Fruit fly (Drosophila melanogaster) S2 (cell line): ENCODE data around the gene CG3625.

Experiments
- CG8478 ChIP-seq: fragments of >200 bp; optimal IDR thresholded peaks from 2 replicates; lab custom pipeline; 2018
- CTCF ChIP-seq, 2 experiments: fragments of >200 bp; optimal IDR thresholded peaks; 2 replicates each; lab custom pipeline; 2018

Gene CG3625

DNA sequence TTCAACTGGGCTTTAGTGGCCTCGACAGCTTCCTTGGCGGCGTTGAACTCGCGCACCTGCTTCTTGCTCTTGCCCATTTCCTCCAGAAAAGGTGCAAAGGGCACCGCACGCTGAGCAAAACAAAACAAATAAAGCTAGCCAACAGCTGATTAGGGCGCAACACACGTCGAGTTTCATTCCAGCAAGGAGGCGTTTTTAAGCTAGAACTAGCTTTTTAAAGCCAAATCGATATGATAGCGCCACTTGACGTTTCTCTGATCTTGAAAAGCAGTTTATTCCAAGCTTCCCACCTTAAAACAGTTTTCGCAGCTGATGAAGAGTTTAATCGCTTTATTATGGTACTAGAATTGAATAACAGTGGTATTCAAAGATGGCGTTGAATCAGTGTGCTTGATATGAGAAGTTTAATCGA lies 8.5 kb downstream of the CG3625 start, which contains the start of gene CG11601:
CG11601 (minus strand) TSS at position 199 of the 412 bp plus-strand sequence.
- TF ChIP-seq CTCF (optimal IDR thresholded peaks at IDR 0.05; lab: Kevin White, UChicago) (peak in 1 of 2 experiments; percentile 35), CG8478 (lab: Kevin White, UChicago) (no peak)

DNA sequence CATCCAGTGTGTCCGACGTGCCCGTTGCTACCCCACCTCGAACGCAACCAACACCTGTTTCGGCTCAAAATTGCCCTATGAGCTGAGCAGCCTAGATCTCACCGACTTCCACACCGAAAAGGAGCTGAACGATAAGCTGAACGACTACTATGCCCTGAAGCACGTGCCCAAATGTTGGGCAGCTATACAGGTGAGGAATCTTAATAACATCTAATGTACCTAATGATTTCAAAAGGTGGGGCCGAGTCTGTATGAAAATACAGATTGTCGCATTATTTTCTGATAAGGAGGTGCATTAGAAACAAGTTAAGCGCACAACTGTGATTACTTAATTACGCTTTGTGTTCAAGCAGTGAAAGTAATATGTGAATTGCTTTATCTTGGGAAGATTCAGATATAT lies 13.5 kb downstream of the CG3625 start, which contains the start of gene CG17078:
CG17078 (minus strand) TSS at position 101 of the 400 bp plus-strand sequence.
- no peak for TF ChIP-seq CTCF (optimal IDR thresholded peaks at IDR 0.05; lab: Kevin White, UChicago)
- no peak for TF ChIP-seq CG8478 (lab: Kevin White, UChicago)

DNA sequence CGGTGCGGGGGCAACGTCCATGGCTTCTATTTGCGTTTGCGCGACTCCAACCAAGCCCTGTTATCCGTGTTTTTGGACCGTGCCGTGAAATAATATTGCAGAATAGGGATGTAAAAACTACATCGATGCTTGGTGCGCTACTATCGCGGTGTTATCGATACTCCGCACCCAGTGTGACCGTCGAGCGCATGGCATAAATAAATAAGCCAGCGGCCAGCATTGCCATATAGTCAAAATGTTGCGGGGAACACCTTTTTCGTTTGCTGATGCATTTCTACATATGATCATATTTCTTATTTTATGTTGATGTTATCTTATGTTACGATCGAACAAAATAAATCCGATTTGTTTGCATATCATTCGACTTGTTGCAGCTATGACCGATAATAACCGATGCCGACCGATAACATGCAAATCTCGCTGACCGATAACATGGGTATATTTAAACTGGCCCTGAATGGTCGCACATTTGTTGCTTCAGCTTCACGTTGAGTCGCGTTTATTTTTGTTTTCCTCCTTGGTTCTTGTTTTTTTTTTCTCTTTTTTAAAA lies 14.4 kb downstream of the CG3625 start, which contains the start of gene smo:
smo (plus strand) TSS at position 461 of the 550 bp plus-strand sequence.
- peak; percentile 32 to 54 for TF ChIP-seq CTCF (optimal IDR thresholded peaks at IDR 0.05; lab: Kevin White, UChicago)
- TF ChIP-seq CG8478 (lab: Kevin White, UChicago): no peak

DNA sequence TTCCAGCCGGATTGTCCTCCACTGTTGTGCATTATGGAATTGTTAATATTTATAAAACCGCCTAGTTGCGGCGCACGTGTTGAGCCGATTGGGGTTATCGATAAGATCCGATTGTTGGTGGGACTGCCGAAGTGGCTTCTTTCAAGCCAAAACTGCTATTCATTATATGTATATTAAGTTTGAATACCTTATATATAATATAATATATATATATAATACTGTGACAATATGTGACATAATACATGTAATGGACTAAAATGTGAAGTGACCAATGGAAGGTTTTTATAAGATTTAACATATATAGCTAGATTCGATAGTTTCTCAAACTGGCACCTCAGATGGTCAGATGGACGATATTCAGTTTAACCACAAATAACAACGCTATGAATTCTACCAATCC lies 18.0 kb downstream of the CG3625 start, which contains the start of the genes mbm and CG11555:
mbm (minus strand) TSS at position 113 of the 400 bp plus-strand sequence.
CG11555 (plus strand) TSS at position 234 of the 400 bp plus-strand sequence.
- TF ChIP-seq CTCF (optimal IDR thresholded peaks at IDR 0.05; lab: Kevin White, UChicago) (no peak), CG8478 (lab: Kevin White, UChicago) (no peak)

DNA sequence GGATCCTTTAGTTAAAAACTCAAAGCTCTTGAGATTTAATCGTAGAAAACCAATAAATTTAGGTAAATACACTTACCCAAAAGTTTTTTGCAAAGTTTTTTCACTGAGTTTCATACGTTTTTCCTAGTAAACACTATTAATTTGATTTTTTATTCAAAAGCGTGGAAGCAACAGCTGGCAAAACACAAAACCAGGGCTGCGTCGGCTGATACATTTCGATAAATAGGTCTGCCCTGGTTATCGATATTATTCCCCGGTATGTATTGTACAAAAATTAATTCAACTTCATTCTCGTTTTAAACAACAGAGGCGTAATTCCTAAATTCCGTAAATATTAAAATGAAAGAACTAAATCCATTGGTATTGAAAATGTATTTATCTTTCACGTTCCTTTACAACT lies 20.0 kb downstream of the CG3625 start, which contains the start of gene Dus1:
Dus1 (minus strand) TSS at position 192 of the 400 bp plus-strand sequence.
- no peak for TF ChIP-seq CG8478 (lab: Kevin White, UChicago)
- TF ChIP-seq CTCF (optimal IDR thresholded peaks at IDR 0.05; lab: Kevin White, UChicago): no peak

DNA sequence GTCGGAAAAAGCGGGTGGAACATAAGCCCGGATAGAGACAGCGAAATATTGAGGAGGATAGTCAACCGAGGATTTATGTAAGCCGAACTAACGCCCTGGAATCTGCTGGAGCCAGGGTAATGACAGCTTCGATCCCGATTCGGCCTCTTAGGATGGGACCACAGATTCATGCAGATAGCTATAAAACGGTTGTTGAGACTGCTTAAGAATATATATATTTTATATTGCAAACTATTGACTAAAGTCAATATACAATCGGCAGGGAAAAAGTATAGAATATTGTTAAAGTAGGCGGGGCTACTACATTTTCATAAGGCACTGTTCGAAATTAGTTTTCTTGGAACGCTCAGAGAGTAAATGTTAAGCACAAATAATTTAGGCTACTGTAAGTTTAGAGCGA lies 22.8 kb downstream of the CG3625 start, which contains the start of gene CG3345:
CG3345 (plus strand) TSS at position 301 of the 400 bp plus-strand sequence.
- TF ChIP-seq CG8478 (lab: Kevin White, UChicago) (no peak), CTCF (optimal IDR thresholded peaks at IDR 0.05; lab: Kevin White, UChicago) (no peak)

DNA sequence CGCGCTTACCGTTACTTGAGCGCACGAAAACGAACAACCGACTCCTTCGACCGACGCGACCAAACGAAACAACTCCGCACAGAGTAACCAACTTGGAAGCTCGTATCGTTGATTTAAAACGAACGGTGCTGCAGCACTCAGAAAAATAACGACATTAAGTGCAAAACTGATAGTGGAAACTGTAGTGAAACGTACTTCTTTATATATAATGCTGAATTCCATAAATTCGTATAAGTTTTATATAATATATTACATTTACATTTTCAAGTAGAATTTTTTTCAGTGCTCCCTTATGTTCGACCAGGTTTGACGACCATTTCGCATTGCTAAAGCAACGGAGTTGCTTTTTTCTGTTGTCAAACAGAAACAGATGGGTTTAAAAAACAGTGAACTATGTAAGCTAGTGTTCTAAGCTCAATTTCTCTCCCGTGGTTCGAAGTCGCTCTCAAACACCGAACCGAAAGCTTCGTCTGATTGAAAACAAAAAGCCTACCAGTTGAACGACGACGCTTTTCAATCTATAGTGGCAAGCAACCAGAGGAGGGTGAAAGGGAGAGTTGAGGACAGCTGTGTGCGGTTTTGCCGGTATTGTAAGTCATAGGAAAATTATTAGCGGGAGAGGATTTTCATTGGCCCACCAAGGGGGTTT lies 24.0 kb downstream of the CG3625 start, which contains the start of gene CG17075:
CG17075 (minus strand) TSS at position 65 of the 649 bp plus-strand sequence.
- no peak for TF ChIP-seq CG8478 (lab: Kevin White, UChicago)

DNA sequence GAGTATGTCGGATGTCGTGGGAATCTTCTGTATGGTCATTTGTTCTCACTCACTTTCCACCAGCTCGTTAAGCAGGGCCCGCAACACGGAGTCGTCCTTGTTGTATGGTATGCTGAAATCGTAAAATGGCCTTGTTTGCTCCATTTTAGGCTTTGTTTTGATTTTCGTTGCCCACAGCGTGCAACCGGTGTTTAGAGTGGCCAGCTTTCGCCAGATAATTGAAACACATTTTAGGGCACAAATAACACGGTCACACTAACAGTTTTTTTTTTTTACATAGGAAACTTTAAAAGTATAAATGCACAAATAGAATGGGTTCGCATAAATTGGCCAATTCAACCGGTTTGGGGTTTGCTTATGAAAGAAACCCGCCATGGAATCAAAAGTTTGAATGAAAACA lies 39.4 kb downstream of the CG3625 start, which contains the start of gene Rpp30:
Rpp30 (minus strand) TSS at position 200 of the 400 bp plus-strand sequence.
- peak in 1 of 2 experiments; percentile 21 for TF ChIP-seq CTCF (optimal IDR thresholded peaks at IDR 0.05; lab: Kevin White, UChicago)
- TF ChIP-seq CG8478 (lab: Kevin White, UChicago): no peak

DNA sequence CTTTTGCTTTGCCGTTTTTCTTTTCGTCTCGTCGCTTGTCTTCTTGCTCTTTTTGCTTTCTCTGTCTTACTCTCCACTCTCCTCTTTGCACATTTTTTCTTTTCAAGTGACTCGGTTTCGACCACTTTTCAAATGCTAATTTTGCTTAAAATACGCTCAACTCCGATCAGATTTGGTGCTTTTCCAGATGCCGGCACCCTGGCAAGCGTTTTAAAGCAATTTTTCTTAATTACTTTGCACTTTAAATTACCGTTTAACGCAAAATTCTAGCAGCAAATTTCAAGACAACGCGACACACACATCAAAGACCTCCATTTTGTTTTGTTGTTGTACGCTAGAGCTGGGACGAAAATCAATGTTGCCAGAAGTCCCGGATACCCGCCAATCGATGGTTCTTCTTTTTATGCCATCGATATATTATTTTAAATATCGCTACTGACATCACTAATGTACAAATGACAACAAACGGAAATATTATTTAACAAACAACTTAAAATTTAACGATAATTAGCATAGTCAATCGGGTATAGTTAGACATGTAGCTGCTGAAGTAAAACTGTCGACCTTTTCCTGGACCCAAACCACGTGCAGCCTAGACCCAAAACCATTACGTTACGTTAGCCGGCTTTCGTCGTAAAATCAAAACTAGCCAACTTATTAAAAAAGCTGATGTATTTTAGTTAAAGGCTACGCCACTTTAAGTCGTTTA lies 40.9 kb downstream of the CG3625 start, which contains the start of gene kis:
kis (minus strand) TSS at position 317 of the 709 bp plus-strand sequence.
- TF ChIP-seq CG8478 (lab: Kevin White, UChicago) (no peak), CTCF (optimal IDR thresholded peaks at IDR 0.05; lab: Kevin White, UChicago) (peak; percentile 29 to 50)

DNA sequence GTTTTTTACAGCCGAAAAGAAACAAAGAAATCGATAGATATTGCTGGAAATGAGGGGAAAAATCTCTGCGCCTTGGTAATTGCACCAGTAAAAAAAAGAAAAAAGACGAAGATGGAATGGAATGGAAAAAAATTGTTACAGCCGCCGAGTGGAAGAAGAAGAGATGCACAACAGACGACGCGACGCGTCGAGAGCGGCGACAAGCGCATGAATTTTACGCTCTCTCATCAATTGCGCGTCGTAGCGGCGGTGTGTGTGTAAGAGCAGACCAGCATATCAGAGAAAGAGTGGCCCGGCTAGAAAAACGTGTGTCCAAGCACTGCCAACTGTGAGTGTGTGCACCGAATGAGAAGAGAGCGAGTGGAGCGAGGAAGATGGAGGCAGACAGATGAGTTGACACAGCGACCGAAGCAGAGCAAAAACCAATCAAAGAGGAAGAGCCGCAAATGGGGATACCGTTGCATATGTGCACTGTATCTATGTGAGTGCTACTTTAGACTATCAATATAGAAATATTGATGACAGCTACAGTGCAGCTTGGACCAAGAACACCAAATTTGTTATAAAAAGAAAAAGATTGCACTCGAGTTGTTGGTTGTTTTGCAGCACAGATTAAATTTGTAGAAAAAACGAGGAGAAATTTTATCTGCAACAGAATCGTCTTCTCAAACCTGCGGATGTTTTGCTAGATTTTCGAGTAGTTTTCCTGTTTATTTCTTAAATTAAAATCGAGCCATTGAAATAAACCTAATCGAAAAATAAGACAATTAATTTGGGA lies 42.4 kb downstream of the CG3625 start:
- no peak for TF ChIP-seq CG8478 (lab: Kevin White, UChicago)
- no peak for TF ChIP-seq CTCF (optimal IDR thresholded peaks at IDR 0.05; lab: Kevin White, UChicago)

DNA sequence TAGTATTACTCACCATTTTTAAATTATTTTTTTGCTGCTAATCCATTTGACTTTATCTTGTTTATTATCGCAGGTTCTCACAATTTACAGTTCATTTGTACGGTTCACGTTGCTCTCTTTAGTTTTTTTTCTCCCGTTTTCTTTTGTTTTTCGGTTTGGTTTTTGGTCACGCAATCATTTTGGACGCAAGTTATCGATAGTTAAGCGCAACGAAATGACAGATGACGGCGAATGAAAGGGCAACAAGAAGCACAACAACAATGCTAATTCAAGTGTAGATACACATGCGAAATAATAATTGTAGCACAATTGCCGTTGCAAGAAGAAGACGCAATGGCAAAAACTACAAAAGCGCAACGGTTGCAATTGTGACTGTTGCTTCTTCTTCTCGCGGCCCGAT lies 43.0 kb downstream of the CG3625 start:
- no peak for TF ChIP-seq CG8478 (lab: Kevin White, UChicago)
- TF ChIP-seq CTCF (optimal IDR thresholded peaks at IDR 0.05; lab: Kevin White, UChicago): no peak

DNA sequence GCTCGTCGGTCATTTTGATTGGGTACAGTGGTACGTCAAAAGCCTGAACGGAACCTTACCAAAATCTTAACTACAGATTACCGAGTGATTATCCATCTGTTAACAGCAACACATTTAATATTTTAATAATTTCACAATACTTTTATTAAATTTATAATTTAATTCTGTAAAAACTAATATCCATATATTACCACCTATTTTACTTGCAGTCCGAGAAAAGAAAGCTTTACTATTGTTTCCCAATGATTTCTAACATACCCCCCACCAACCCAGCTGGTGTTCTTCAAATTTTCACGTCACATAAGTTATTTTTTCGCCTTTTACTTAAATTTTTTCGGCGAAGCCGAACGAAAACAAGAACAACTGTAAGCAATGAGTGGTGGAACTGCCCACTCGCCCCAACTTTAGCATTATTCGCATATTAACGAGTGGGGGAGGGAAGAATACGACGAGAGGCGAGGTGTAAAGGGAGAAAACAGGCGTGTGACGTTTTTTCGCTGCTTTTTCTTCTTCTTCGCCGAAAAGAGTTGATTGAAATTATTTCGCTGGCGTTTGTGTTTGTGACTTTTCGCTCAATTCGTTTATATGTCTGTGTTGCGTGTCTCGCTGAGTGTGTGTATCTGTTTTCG lies 43.6 kb downstream of the CG3625 start:
- no peak for TF ChIP-seq CTCF (optimal IDR thresholded peaks at IDR 0.05; lab: Kevin White, UChicago)
- TF ChIP-seq CG8478 (lab: Kevin White, UChicago): no peak

DNA sequence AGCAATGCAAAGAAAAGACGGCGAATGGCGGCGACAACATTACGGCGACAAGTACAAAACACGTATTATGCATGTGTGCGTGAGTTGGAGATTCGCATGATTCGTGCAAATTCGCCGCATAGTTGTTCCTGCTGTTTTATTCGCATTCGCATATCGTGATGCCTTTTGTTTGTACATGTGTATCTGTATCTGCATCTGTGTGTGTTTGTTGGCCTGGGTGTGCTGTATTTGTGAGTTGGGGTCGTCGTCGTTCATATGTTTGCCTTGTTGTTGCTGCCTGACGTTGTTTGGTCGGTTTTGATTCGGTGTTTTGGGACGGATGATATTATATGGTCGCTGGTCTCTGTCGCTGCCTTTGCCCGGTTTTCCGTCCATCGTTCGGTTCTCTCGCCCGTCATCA lies 44.2 kb downstream of the CG3625 start:
- no peak for TF ChIP-seq CG8478 (lab: Kevin White, UChicago)
- no peak for TF ChIP-seq CTCF (optimal IDR thresholded peaks at IDR 0.05; lab: Kevin White, UChicago)
